Fruit fly (Drosophila melanogaster) whole organism, prepupa: ENCODE results near the gene CG42464.

Source experiments
- CG10631 ChIP-seq: fragments of 200-800 bp; sonication (Bioruptor generic); optimal IDR thresholded peaks from 2 replicates; lab custom pipeline; 2016; ENCODE audit warnings: missing biosample characterization, missing genetic modification characterization
- CG10669 ChIP-seq: fragments of 200-800 bp; sonication (Bioruptor generic); optimal IDR thresholded peaks from 3 replicates; lab custom pipeline; 2018; ENCODE audit warnings: missing biosample characterization, mild to moderate bottlenecking, missing genetic modification characterization, moderate library complexity
- CG11294 ChIP-seq: fragments of 200-800 bp; sonication (Bioruptor generic); IDR thresholded peaks from 2 replicates; pipeline ENCODE4 v1.3.6; 2022; ENCODE audit warnings: missing biosample characterization, missing genetic modification characterization
- CG15336 ChIP-seq: fragments of 200-800 bp; sonication (Bioruptor generic); IDR thresholded peaks from 2 replicates; pipeline ENCODE4 v1.3.6; 2022; ENCODE audit warnings: missing biosample characterization, missing genetic modification characterization
- CG1621 ChIP-seq: fragments of 200-800 bp; sonication (Bioruptor generic); optimal IDR thresholded peaks from 3 replicates; lab custom pipeline; 2018; ENCODE audit warnings: missing biosample characterization, mild to moderate bottlenecking, missing genetic modification characterization
- CG16779 ChIP-seq: fragments of 200-800 bp; sonication (Bioruptor generic); optimal IDR thresholded peaks from 3 replicates; lab custom pipeline; 2017; ENCODE audit warnings: missing biosample characterization, mild to moderate bottlenecking, missing genetic modification characterization
- CG3032 ChIP-seq: fragments of 200-800 bp; optimal IDR thresholded peaks from 2 replicates; lab custom pipeline; 2019; ENCODE audit warnings: missing biosample characterization, mild to moderate bottlenecking, missing genetic modification characterization, moderate library complexity
- CG31627 ChIP-seq: fragments of 200-800 bp; sonication (Bioruptor generic); optimal IDR thresholded peaks from 3 replicates; lab custom pipeline; 2016; ENCODE audit warnings: missing biosample characterization, missing genetic modification characterization
- CG3919 ChIP-seq: fragments of 200-800 bp; sonication (Bioruptor generic); optimal IDR thresholded peaks from 3 replicates; lab custom pipeline; 2016; ENCODE audit warnings: missing biosample characterization, missing genetic modification characterization
- CG6854 ChIP-seq: fragments of 200-800 bp; sonication (Bioruptor generic); optimal IDR thresholded peaks from 2 replicates; lab custom pipeline; 2017; ENCODE audit warnings: missing biosample characterization, mild to moderate bottlenecking, missing genetic modification characterization
- CG7368 ChIP-seq: fragments of 200-800 bp; sonication (Bioruptor generic); optimal IDR thresholded peaks from 3 replicates; lab custom pipeline; 2016; ENCODE audit warnings: missing biosample characterization, missing genetic modification characterization
- CG8319 ChIP-seq: fragments of 200-800 bp; sonication (Bioruptor generic); optimal IDR thresholded peaks from 3 replicates; lab custom pipeline; 2016; ENCODE audit warnings: missing biosample characterization, missing genetic modification characterization
- CG9139 ChIP-seq: fragments of 200-800 bp; sonication (Bioruptor generic); optimal IDR thresholded peaks from 3 replicates; lab custom pipeline; 2017; ENCODE audit warnings: missing biosample characterization, mild to moderate bottlenecking, missing genetic modification characterization
- Eip75B ChIP-seq: fragments of 200-800 bp; sonication (Bioruptor generic); optimal IDR thresholded peaks from 3 replicates; lab custom pipeline; 2016; ENCODE audit warnings: missing biosample characterization, missing genetic modification characterization
- Eip93F ChIP-seq: fragments of 200-800 bp; sonication (Bioruptor generic); optimal IDR thresholded peaks from 2 replicates; lab custom pipeline; 2016; ENCODE audit warnings: missing biosample characterization, mild to moderate bottlenecking, missing genetic modification characterization
- Ets21C ChIP-seq: fragments of 200-800 bp; sonication (Bioruptor generic); optimal IDR thresholded peaks from 3 replicates; lab custom pipeline; 2016; ENCODE audit warnings: missing biosample characterization, missing genetic modification characterization
- Ets96B ChIP-seq: fragments of 200-800 bp; optimal IDR thresholded peaks from 2 replicates; lab custom pipeline; 2019; ENCODE audit warnings: missing biosample characterization, mild to moderate bottlenecking, missing genetic modification characterization, moderate library complexity
- Gug ChIP-seq: fragments of 200-800 bp; sonication (Bioruptor generic); IDR thresholded peaks from 2 replicates; pipeline ENCODE4 v1.3.6; 2022; ENCODE audit warnings: missing biosample characterization, missing genetic modification characterization
- Hr38 ChIP-seq: sonication (Bioruptor generic); optimal IDR thresholded peaks from 2 replicates; lab custom pipeline; 2016; ENCODE audit warnings: missing biosample characterization, missing genetic modification characterization
- Hr4 ChIP-seq: fragments of 200-800 bp; sonication (Bioruptor generic); optimal IDR thresholded peaks from 3 replicates; lab custom pipeline; 2016; ENCODE audit warnings: missing biosample characterization, missing genetic modification characterization
- Met ChIP-seq: fragments of 200-800 bp; sonication (Bioruptor generic); optimal IDR thresholded peaks from 3 replicates; lab custom pipeline; 2016; ENCODE audit warnings: missing biosample characterization, missing genetic modification characterization
- OdsH ChIP-seq: fragments of 200-800 bp; sonication (Bioruptor generic); optimal IDR thresholded peaks from 3 replicates; lab custom pipeline; 2016; ENCODE audit warnings: missing biosample characterization, missing genetic modification characterization
- Smox ChIP-seq: fragments of 200-800 bp; sonication (Bioruptor generic); optimal IDR thresholded peaks from 3 replicates; lab custom pipeline; 2016; ENCODE audit warnings: missing biosample characterization, missing genetic modification characterization
- Sox15 ChIP-seq: fragments of 200-800 bp; sonication (Bioruptor generic); optimal IDR thresholded peaks from 3 replicates; lab custom pipeline; 2016; ENCODE audit warnings: missing biosample characterization, missing genetic modification characterization
- achi ChIP-seq: fragments of 200-800 bp; sonication (Bioruptor generic); optimal IDR thresholded peaks from 3 replicates; lab custom pipeline; 2016; ENCODE audit warnings: missing biosample characterization, missing genetic modification characterization
- acj6 ChIP-seq: fragments of 200-800 bp; sonication (Bioruptor generic); optimal IDR thresholded peaks from 3 replicates; lab custom pipeline; 2016; ENCODE audit warnings: missing biosample characterization, missing genetic modification characterization
- cyc ChIP-seq: fragments of 200-800 bp; sonication (Bioruptor generic); optimal IDR thresholded peaks from 3 replicates; lab custom pipeline; 2016; ENCODE audit warnings: missing biosample characterization, missing genetic modification characterization
- dac ChIP-seq: fragments of 200-800 bp; sonication (Bioruptor generic); optimal IDR thresholded peaks from 2 replicates; lab custom pipeline; 2017; ENCODE audit warnings: missing biosample characterization, mild to moderate bottlenecking, missing genetic modification characterization
- dsx ChIP-seq: fragments of 200-800 bp; optimal IDR thresholded peaks from 3 replicates; lab custom pipeline; 2019; ENCODE audit warnings: missing biosample characterization, mild to moderate bottlenecking, missing genetic modification characterization, moderate library complexity; ENCODE audit not compliant: poor library complexity, severe bottlenecking
- esn ChIP-seq: fragments of 200-800 bp; sonication (Bioruptor generic); optimal IDR thresholded peaks from 2 replicates; lab custom pipeline; 2016; ENCODE audit warnings: missing biosample characterization, mild to moderate bottlenecking, missing genetic modification characterization, moderate library complexity
- fd59A ChIP-seq: fragments of 200-800 bp; sonication (Bioruptor generic); optimal IDR thresholded peaks from 2 replicates; lab custom pipeline; 2017; ENCODE audit warnings: missing biosample characterization, mild to moderate bottlenecking, missing genetic modification characterization, missing genetic modification reagents
- fd85E ChIP-seq: fragments of 200-800 bp; sonication (Bioruptor generic); optimal IDR thresholded peaks from 3 replicates; lab custom pipeline; 2016; ENCODE audit warnings: missing biosample characterization, missing genetic modification characterization
- spab ChIP-seq: fragments of 200-800 bp; sonication (Bioruptor generic); optimal IDR thresholded peaks from 2 replicates; lab custom pipeline; 2017; ENCODE audit warnings: missing biosample characterization, mild to moderate bottlenecking, missing genetic modification characterization, missing genetic modification reagents
- ss ChIP-seq, 2 experiments: fragments of 200-800 bp; sonication (Bioruptor generic); optimal IDR thresholded peaks; 2 replicates in 1 of 2; 3 replicates in 1 of 2; lab custom pipeline; 2017 to 2018; ENCODE audit warnings: mild to moderate bottlenecking in 2 of 2, missing biosample characterization in 2 of 2, missing genetic modification characterization in 2 of 2, moderate library complexity in 1 of 2
- svp ChIP-seq: fragments of 200-800 bp; sonication (Bioruptor generic); peaks from one replicate; lab custom pipeline; 2016; ENCODE audit warnings: missing biosample characterization, missing genetic modification characterization
- topi ChIP-seq: fragments of 200-800 bp; sonication (Bioruptor generic); optimal IDR thresholded peaks from 3 replicates; lab custom pipeline; 2016; ENCODE audit warnings: missing biosample characterization, missing genetic modification characterization

Gene CG42464

dm6 chr2L:3682489-3682888 lies 16.8 kb upstream of the CG42464 start:
- TF ChIP-seq topi (GFP tag; lab: Kevin White, UChicago) (no peak), Hr38 (GFP tag; lab: Kevin White, UChicago) (no peak), CG3919 (GFP tag; lab: Kevin White, UChicago) (no peak), CG3032 (no peak), CG6854 (GFP tag; lab: Kevin White, UChicago) (no peak), Smox (GFP tag; lab: Kevin White, UChicago) (no peak), OdsH (GFP tag; lab: Kevin White, UChicago) (no peak), Eip75B (GFP tag; lab: Kevin White, UChicago) (no peak), fd59A (GFP tag; lab: Kevin White, UChicago) (no peak), Met (no peak), Hr4 (no peak), acj6 (no peak), Ets96B (no peak), achi (GFP tag; lab: Kevin White, UChicago) (no peak)
- TF ChIP-seq, all 60 proteins: peak for 0

- TF ChIP-seq achi (GFP tag; lab: Kevin White, UChicago) (no peak), CG31627 (no peak), svp (GFP tag; lab: Kevin White, UChicago) (peak; percentile 34), Gug (no peak)
Measured at dm6 chr2L:3685139-3685851, 14.0 kb upstream of the CG42464 start.

dm6 chr2L:3692466-3692865 lies 6.8 kb upstream of the CG42464 start, which contains the start of gene CG16704:
Gene CG16704, minus strand, starts transcription at chr2L:3692587.
- TF ChIP-seq CG1621 (tag; lab: Kevin White, UChicago) = peak; percentile 2
- TF ChIP-seq CG6854 (GFP tag; lab: Kevin White, UChicago) = no peak
- TF ChIP-seq dac (GFP tag; lab: Kevin White, UChicago) = no peak
- TF ChIP-seq Ets21C (GFP tag; lab: Kevin White, UChicago) = no peak
- TF ChIP-seq acj6 = no peak
- no peak for TF ChIP-seq CG16779
- TF ChIP-seq svp (GFP tag; lab: Kevin White, UChicago) = peak; percentile 96
- no peak for TF ChIP-seq CG31627
- peak in 1 of 2 experiments; percentile 2 for TF ChIP-seq ss (GFP tag; optimal IDR thresholded peaks at IDR 0.05; lab: Kevin White, UChicago)
- TF ChIP-seq CG11294 = no peak
- TF ChIP-seq CG15336 (GFP tag; lab: Robert Waterston, UW) = no peak
- TF ChIP-seq CG8319 = no peak

- TF ChIP-seq CG7368 (GFP tag; lab: Kevin White, UChicago) = no peak
- no peak for TF ChIP-seq CG10631
- TF ChIP-seq Eip93F (GFP tag; lab: Kevin White, UChicago) = no peak
- TF ChIP-seq spab = no peak
Measured at dm6 chr2L:3693082-3693481, 6.2 kb upstream of the CG42464 start, which contains the start of gene CG3513. Gene CG3513, minus strand, starts transcription at chr2L:3693182.

dm6 chr2L:3693805-3694204 lies 5.5 kb upstream of the CG42464 start, which contains the start of gene Acp24A4:
Gene Acp24A4, minus strand, starts transcription at chr2L:3693905.
- TF ChIP-seq CG9139 (GFP tag; lab: Kevin White, UChicago) = no peak
- TF ChIP-seq achi (GFP tag; lab: Kevin White, UChicago) = no peak
- no peak for TF ChIP-seq Ets96B
- TF ChIP-seq CG7368 (GFP tag; lab: Kevin White, UChicago) = no peak
- no peak for TF ChIP-seq fd85E (GFP tag; lab: Kevin White, UChicago)
- no peak for TF ChIP-seq esn (GFP tag; lab: Kevin White, UChicago)
- TF ChIP-seq dsx = no peak
- no peak for TF ChIP-seq Sox15
- TF ChIP-seq dac (GFP tag; lab: Kevin White, UChicago) = no peak
- no peak for TF ChIP-seq CG10669 (GFP tag; lab: Kevin White, UChicago)
- TF ChIP-seq cyc (GFP tag; lab: Kevin White, UChicago) = no peak
- no peak for TF ChIP-seq svp (GFP tag; lab: Kevin White, UChicago)
